Worm (Caenorhabditis elegans) whole organism, L4 larva: ENCODE data around the gene F23B2.10.

Source experiments
- D1046.2 ChIP-seq: fragments of 200-800 bp; sonication (Bioruptor generic); IDR thresholded peaks from 2 replicates; pipeline ENCODE4 v1.3.6; 2022; ENCODE audit warnings: missing genetic modification characterization, missing compliant biosample characterization
- F10B5.3 ChIP-seq: sonication (generic microtip); optimal IDR thresholded peaks from 2 replicates; lab custom pipeline; 2016; ENCODE audit warnings: mild to moderate bottlenecking, missing genetic modification characterization, missing compliant biosample characterization
- F26F4.8 ChIP-seq: fragments of 200-800 bp; sonication (Bioruptor generic); conservative IDR thresholded peaks from 2 replicates; pipeline ENCODE4 v1.3.6; 2022; ENCODE audit warnings: missing genetic modification characterization, missing compliant biosample characterization
- T20F7.1 ChIP-seq: fragments of 200-800 bp; sonication (Bioruptor generic); optimal IDR thresholded peaks from 2 replicates; lab custom pipeline; 2018; ENCODE audit warnings: mild to moderate bottlenecking, missing genetic modification characterization, missing compliant biosample characterization
- T26A8.4 ChIP-seq: fragments of 200-800 bp; sonication (Bioruptor generic); IDR thresholded peaks from 2 replicates; pipeline ENCODE4 v1.3.6; 2022; ENCODE audit warnings: missing genetic modification characterization, missing compliant biosample characterization
- Y75B8A.6 ChIP-seq: fragments of 200-800 bp; sonication (Bioruptor generic); IDR thresholded peaks from 2 replicates; pipeline ENCODE4 v1.3.6; 2022; ENCODE audit warnings: missing genetic modification reagents, missing genetic modification characterization, missing compliant biosample characterization
- aha-1 ChIP-seq: fragments of 150-350 bp; peaks from one replicate; lab custom pipeline; 2014; ENCODE audit warnings: missing biosample characterization, missing genetic modification characterization
- aly-2 ChIP-seq: sonication (generic microtip); optimal IDR thresholded peaks from 2 replicates; lab custom pipeline; 2018; ENCODE audit warnings: missing biosample characterization, missing genetic modification characterization
- ama-1 ChIP-seq: fragments of 150-350 bp; optimal IDR thresholded peaks from 2 replicates; lab custom pipeline; 2014; ENCODE audit warnings: inconsistent platforms, mixed read lengths
- arid-1 ChIP-seq: fragments of 200-800 bp; sonication (Bioruptor generic); conservative IDR thresholded peaks from 2 replicates; pipeline ENCODE4 v1.3.6; 2022; ENCODE audit warnings: missing genetic modification reagents, missing genetic modification characterization, missing compliant biosample characterization
- ceh-20 ChIP-seq: fragments of 200-800 bp; sonication (Bioruptor generic); IDR thresholded peaks from 2 replicates; pipeline ENCODE4 v1.3.6; 2022; ENCODE audit warnings: missing genetic modification reagents, missing genetic modification characterization, missing compliant biosample characterization
- ces-1 ChIP-seq: fragments of 150-350 bp; sonication (generic microtip); optimal IDR thresholded peaks from 4 replicates; lab custom pipeline; 2014; ENCODE audit warnings: missing biosample characterization, missing genetic modification reagents, missing genetic modification characterization
- daf-16 ChIP-seq, 3 experiments: sonication (generic microtip); optimal IDR thresholded peaks; 2 replicates each; lab custom pipeline; 2016 to 2017; ENCODE audit warnings: missing genetic modification characterization in 3 of 3, missing genetic modification reagents in 3 of 3, mild to moderate bottlenecking in 2 of 3, missing compliant biosample characterization in 2 of 3, missing biosample characterization in 1 of 3, moderate library complexity in 1 of 3
- daf-8 ChIP-seq: fragments of 200-800 bp; sonication (Bioruptor generic); IDR thresholded peaks from 2 replicates; pipeline ENCODE4 v1.3.6; 2022; ENCODE audit warnings: missing genetic modification characterization, missing compliant biosample characterization
- dmd-8 ChIP-seq: fragments of 200-800 bp; sonication (Bioruptor generic); IDR thresholded peaks from 2 replicates; pipeline ENCODE4 v1.3.6; 2022; ENCODE audit warnings: missing genetic modification characterization, missing compliant biosample characterization
- dpl-1 ChIP-seq: fragments of 150-350 bp; optimal IDR thresholded peaks from 2 replicates; lab custom pipeline; 2014; ENCODE audit warnings: missing biosample characterization, missing genetic modification reagents, missing genetic modification characterization
- dve-1 ChIP-seq: sonication (generic microtip); optimal IDR thresholded peaks from 2 replicates; lab custom pipeline; 2017; ENCODE audit warnings: antibody characterized with exemption, mild to moderate bottlenecking, missing genetic modification characterization, missing compliant biosample characterization; ENCODE audit not compliant: insufficient read depth
- fkh-10 ChIP-seq: fragments of 150-350 bp; optimal IDR thresholded peaks from 2 replicates; lab custom pipeline; 2014; ENCODE audit warnings: missing biosample characterization, missing genetic modification reagents, missing genetic modification characterization
- hif-1 ChIP-seq, 2 experiments: sonication (generic microtip); optimal IDR thresholded peaks; 2 replicates each; lab custom pipeline; 2016 to 2017; ENCODE audit warnings: missing compliant biosample characterization in 2 of 2, missing genetic modification characterization in 2 of 2, missing genetic modification reagents in 2 of 2, missing genotype in 2 of 2, mild to moderate bottlenecking in 1 of 2
- hlh-11 ChIP-seq: fragments of 200-800 bp; sonication (Bioruptor generic); optimal IDR thresholded peaks from 2 replicates; lab custom pipeline; 2018; ENCODE audit warnings: mild to moderate bottlenecking, missing genetic modification characterization, missing compliant biosample characterization
- hlh-30 ChIP-seq: sonication (generic microtip); optimal IDR thresholded peaks from 2 replicates; lab custom pipeline; 2017; ENCODE audit warnings: antibody characterized with exemption, mild to moderate bottlenecking, missing genetic modification characterization, missing compliant biosample characterization; ENCODE audit not compliant: insufficient read depth
- lin-13 ChIP-seq: fragments of 150-350 bp; optimal IDR thresholded peaks from 2 replicates; lab custom pipeline; 2014; ENCODE audit warnings: missing biosample characterization, missing genetic modification reagents, missing genetic modification characterization
- lin-15B ChIP-seq: fragments of 150-350 bp; sonication (generic microtip); optimal IDR thresholded peaks from 3 replicates; lab custom pipeline; 2014; ENCODE audit warnings: missing biosample characterization, missing genetic modification characterization
- lin-38 ChIP-seq: fragments of 200-800 bp; sonication (Bioruptor generic); IDR thresholded peaks from 2 replicates; pipeline ENCODE4 v1.3.6; 2022; ENCODE audit warnings: missing genetic modification reagents, missing genetic modification characterization, missing compliant biosample characterization
- lir-3 ChIP-seq: sonication (generic microtip); optimal IDR thresholded peaks from 2 replicates; lab custom pipeline; 2016; ENCODE audit warnings: mild to moderate bottlenecking, missing genetic modification characterization, missing compliant biosample characterization
- lsy-2 ChIP-seq, 2 experiments: fragments of 150-350 bp in 1 of 2; sonication (generic microtip) in 1 of 2; optimal IDR thresholded peaks; 2 replicates each; lab custom pipeline; 2014 to 2017; ENCODE audit warnings: missing biosample characterization in 2 of 2, missing genetic modification characterization in 2 of 2
- madf-5 ChIP-seq, 2 experiments: fragments of 200-800 bp; sonication (Bioruptor generic); IDR thresholded peaks; 2 replicates each; pipeline ENCODE4 v1.3.6; 2022; ENCODE audit warnings: missing compliant biosample characterization in 2 of 2, missing genetic modification characterization in 2 of 2
- mdt-29 ChIP-seq: fragments of 200-800 bp; sonication (Bioruptor generic); IDR thresholded peaks from 2 replicates; pipeline ENCODE4 v1.3.6; 2022; ENCODE audit warnings: missing genetic modification reagents, missing genetic modification characterization, missing compliant biosample characterization
- mxl-3 ChIP-seq: fragments of 200-800 bp; sonication (Bioruptor generic); optimal IDR thresholded peaks from 2 replicates; lab custom pipeline; 2018; ENCODE audit warnings: mild to moderate bottlenecking, missing genetic modification characterization, missing compliant biosample characterization
- nhr-102 ChIP-seq: sonication (generic microtip); optimal IDR thresholded peaks from 2 replicates; lab custom pipeline; 2016; ENCODE audit warnings: mild to moderate bottlenecking, missing genetic modification characterization, moderate library complexity, missing compliant biosample characterization
- nhr-111 ChIP-seq: fragments of 200-800 bp; sonication (Bioruptor generic); optimal IDR thresholded peaks from 2 replicates; lab custom pipeline; 2018; ENCODE audit warnings: mild to moderate bottlenecking, missing genetic modification characterization, missing compliant biosample characterization
- nhr-237 ChIP-seq: sonication (generic microtip); optimal IDR thresholded peaks from 2 replicates; lab custom pipeline; 2017; ENCODE audit warnings: missing biosample characterization, missing genetic modification characterization
- nhr-28 ChIP-seq: fragments of 150-350 bp; optimal IDR thresholded peaks from 2 replicates; lab custom pipeline; 2014; ENCODE audit warnings: missing biosample characterization, missing genetic modification characterization
- nhr-42 ChIP-seq: fragments of 200-800 bp; sonication (Bioruptor generic); IDR thresholded peaks from 2 replicates; pipeline ENCODE4 v1.3.6; 2022; ENCODE audit warnings: missing genetic modification characterization, missing compliant biosample characterization
- nhr-6 ChIP-seq: fragments of 150-350 bp; optimal IDR thresholded peaks from 2 replicates; lab custom pipeline; 2014; ENCODE audit warnings: missing biosample characterization, missing genetic modification characterization
- nhr-76 ChIP-seq: fragments of 150-350 bp; optimal IDR thresholded peaks from 2 replicates; lab custom pipeline; 2014; ENCODE audit warnings: missing biosample characterization, missing genetic modification characterization
- pqm-1 ChIP-seq: sonication (generic microtip); optimal IDR thresholded peaks from 2 replicates; lab custom pipeline; 2017; ENCODE audit warnings: missing biosample characterization, missing genetic modification characterization
- set-16 ChIP-seq: fragments of 200-800 bp; sonication (Bioruptor generic); IDR thresholded peaks from 2 replicates; pipeline ENCODE4 v1.3.6; 2022; ENCODE audit warnings: missing genetic modification reagents, missing genetic modification characterization, missing compliant biosample characterization
- snpc-1.2 ChIP-seq: fragments of 200-800 bp; sonication (Bioruptor generic); IDR thresholded peaks from 2 replicates; pipeline ENCODE4 v1.3.6; 2022; ENCODE audit warnings: missing genetic modification reagents, missing genetic modification characterization, missing compliant biosample characterization
- spr-3 ChIP-seq: fragments of 200-800 bp; sonication (Bioruptor generic); optimal IDR thresholded peaks from 2 replicates; lab custom pipeline; 2018; ENCODE audit warnings: mild to moderate bottlenecking, missing genetic modification characterization, missing compliant biosample characterization
- unc-62 ChIP-seq, 3 experiments: fragments of 150-350 bp in 1 of 3; sonication (generic microtip); optimal IDR thresholded peaks in 2 of 3; peaks in 1 of 3; 1 replicate in 1 of 3; 2 replicates in 2 of 3; lab custom pipeline; 2014 to 2017; ENCODE audit warnings: missing biosample characterization in 3 of 3, missing genetic modification characterization in 3 of 3, missing genetic modification reagents in 3 of 3, missing genotype in 1 of 3
- zfp-3 ChIP-seq: fragments of 200-800 bp; sonication (Bioruptor generic); conservative IDR thresholded peaks from 2 replicates; pipeline ENCODE4 v1.3.6; 2022; ENCODE audit warnings: missing genetic modification reagents, missing genetic modification characterization, missing compliant biosample characterization

The F23B2.10 gene

ce11 chrIV:9118348-9118747 lies 35.8 kb downstream of the F23B2.10 start (continued):
- TF ChIP-seq zfp-3 (GFP tag; lab: Robert Waterston, UW), result no peak
- TF ChIP-seq hlh-30 (tag; lab: Kevin White, UChicago), result peak; percentile 47
- TF ChIP-seq nhr-6 (tag; lab: Kevin White, UChicago), result no peak
- TF ChIP-seq nhr-237 (tag; lab: Kevin White, UChicago), result no peak
- TF ChIP-seq dve-1 (tag; lab: Kevin White, UChicago), result peak; percentile 15
- peak; percentile 6 for TF ChIP-seq ama-1 (lab: Kevin White, UChicago)
- TF ChIP-seq D1046.2 (GFP tag; lab: Robert Waterston, UW), result no peak
- TF ChIP-seq F26F4.8 (GFP tag; lab: Robert Waterston, UW), result no peak

- TF ChIP-seq daf-16 (GFP tag; optimal IDR thresholded peaks at IDR 0.05; lab: Kevin White, UChicago) (no peak), daf-16 (tag; optimal IDR thresholded peaks at IDR 0.05; lab: Kevin White, UChicago) (peak; percentile 48), F10B5.3 (tag; lab: Kevin White, UChicago) (no peak), lin-13 (GFP tag; lab: Kevin White, UChicago) (no peak), unc-62 (GFP tag; optimal IDR thresholded peaks at IDR 0.05 in 1 of 2; lab: Kevin White, UChicago) (peak in 1 of 2 experiments; percentile 94), unc-62 (tag; optimal IDR thresholded peaks at IDR 0.05; lab: Kevin White, UChicago) (no peak)
- TF ChIP-seq, all 104 proteins: peak for 2
Observed at ce11 chrIV:9117700-9118099, 36.5 kb downstream of the F23B2.10 start.

DNA sequence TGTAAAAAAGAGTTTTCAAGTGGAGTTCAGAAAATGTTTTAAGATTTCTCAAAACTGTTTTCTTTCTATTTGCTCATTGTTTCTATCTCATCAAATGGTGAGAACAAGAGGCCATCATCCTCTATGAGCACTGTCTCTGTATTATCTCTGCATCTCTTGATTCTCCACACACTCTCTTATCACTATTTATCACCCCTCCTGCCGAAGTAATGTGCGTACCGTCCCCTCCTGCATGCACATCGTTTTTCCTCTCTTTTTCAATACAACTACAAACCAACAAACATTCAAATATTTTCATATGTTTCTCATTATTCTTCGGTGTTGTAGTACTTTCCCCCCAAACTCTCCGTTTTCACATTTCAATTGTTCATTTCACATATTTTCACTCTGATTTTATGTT lies 37.7 kb downstream of the F23B2.10 start:
- TF ChIP-seq nhr-111 (GFP tag; lab: Kevin White, UChicago) (no peak), daf-16 (GFP tag; optimal IDR thresholded peaks at IDR 0.05; lab: Kevin White, UChicago) (no peak), daf-16 (tag; optimal IDR thresholded peaks at IDR 0.05; lab: Kevin White, UChicago) (peak; percentile 38), hlh-11 (tag; lab: Kevin White, UChicago) (peak; percentile 29), fkh-10 (no peak), nhr-42 (no peak), dve-1 (tag; lab: Kevin White, UChicago) (peak; percentile 54), nhr-28 (tag; lab: Kevin White, UChicago) (peak; percentile 80), pqm-1 (tag; lab: Kevin White, UChicago) (peak; percentile 73), mxl-3 (GFP tag; lab: Kevin White, UChicago) (peak; percentile 10), T26A8.4 (no peak)
- TF ChIP-seq, all 104 proteins: peak for 6

ce11 chrIV:9114078-9114477 lies 40.1 kb downstream of the F23B2.10 start:
- no peak for TF ChIP-seq nhr-42
- peak; percentile 57 for TF ChIP-seq nhr-6 (tag; lab: Kevin White, UChicago)
- TF ChIP-seq ceh-20 (GFP tag; lab: Robert Waterston, UW), result no peak
- no peak for TF ChIP-seq lin-13 (GFP tag; lab: Kevin White, UChicago)
- TF ChIP-seq snpc-1.2 (GFP tag; lab: Robert Waterston, UW), result no peak
- peak; percentile 13 for TF ChIP-seq dve-1 (tag; lab: Kevin White, UChicago)

ce11 chrIV:9112019-9112418 lies 42.1 kb downstream of the F23B2.10 start:
- TF ChIP-seq daf-8 (GFP tag; lab: Robert Waterston, UW) (no peak), mxl-3 (GFP tag; lab: Kevin White, UChicago) (peak; percentile 68), dmd-8 (GFP tag; lab: Robert Waterston, UW) (no peak), hif-1 (tag; optimal IDR thresholded peaks at IDR 0.05; lab: Kevin White, UChicago) (no peak), nhr-102 (tag; lab: Kevin White, UChicago) (no peak), T20F7.1 (GFP tag; lab: Kevin White, UChicago) (no peak), ces-1 (GFP tag; lab: Kevin White, UChicago) (no peak), pqm-1 (tag; lab: Kevin White, UChicago) (peak; percentile 91), madf-5 (GFP tag; IDR thresholded peaks at IDR 0.05; lab: Robert Waterston, UW) (no peak), lin-38 (GFP tag; lab: Robert Waterston, UW) (no peak), lin-15B (tag; lab: Kevin White, UChicago) (no peak), lir-3 (tag; lab: Kevin White, UChicago) (no peak), lsy-2 (tag; optimal IDR thresholded peaks at IDR 0.05; lab: Kevin White, UChicago) (no peak), aha-1 (tag; lab: Kevin White, UChicago) (no peak), set-16 (GFP tag; lab: Robert Waterston, UW) (no peak), aly-2 (tag; lab: Kevin White, UChicago) (no peak), Y75B8A.6 (GFP tag; lab: Robert Waterston, UW) (no peak), dve-1 (tag; lab: Kevin White, UChicago) (peak; percentile 57), mdt-29 (no peak), dpl-1 (GFP tag; lab: Kevin White, UChicago) (peak; percentile 15), nhr-76 (no peak), snpc-1.2 (GFP tag; lab: Robert Waterston, UW) (no peak), arid-1 (GFP tag; lab: Robert Waterston, UW) (no peak), spr-3 (GFP tag; lab: Kevin White, UChicago) (no peak)
